Fruit fly (Drosophila melanogaster): ENCODE measurements around the gene CG4822.
A peak's percentile ranks its signal among the peaks of the same experiment; 100 is the strongest.

CG4822 gene

dm6 chr2L:135383-136130 lies 14.0 kb upstream of the CG4822 start (continued):
- TF ChIP-seq Hr78 (GFP tag; optimal IDR thresholded peaks at IDR 0.05), result peak in 1 of 2 experiments; percentile 17
- TF ChIP-seq Eip74EF (GFP tag; optimal IDR thresholded peaks at IDR 0.05), result peak in 1 of 2 experiments; percentile 55
- peak; percentile 55 for TF ChIP-seq CG12769 (tag; optimal IDR thresholded peaks at IDR 0.05)
- no peak for TF ChIP-seq CG17829 (tag; optimal IDR thresholded peaks at IDR 0.05)
- TF ChIP-seq BtbVII (GFP tag; optimal IDR thresholded peaks at IDR 0.05), result no peak
- TF ChIP-seq gsb (GFP tag; IDR thresholded peaks at IDR 0.05), result no peak
- no peak for TF ChIP-seq Nf-YB (GFP tag; optimal IDR thresholded peaks at IDR 0.05)
- TF ChIP-seq knrl (GFP tag; IDR thresholded peaks at IDR 0.05; ENCODE audit: partially characterized antibody), result no peak
- no peak for TF ChIP-seq CG42726 (GFP tag; IDR thresholded peaks at IDR 0.05; ENCODE audit: partially characterized antibody)
- no peak for TF ChIP-seq Mes4 (GFP tag; optimal IDR thresholded peaks at IDR 0.05)
- no peak for TF ChIP-seq dmrt99B (tag; optimal IDR thresholded peaks at IDR 0.05)
- TF ChIP-seq CG4404 (GFP tag; IDR thresholded peaks at IDR 0.05), result no peak
- peak; percentile 71 for TF ChIP-seq nom (GFP tag; optimal IDR thresholded peaks at IDR 0.05)
- TF ChIP-seq CG15073 (GFP tag; optimal IDR thresholded peaks at IDR 0.05), result no peak
- TF ChIP-seq wek (GFP tag; optimal IDR thresholded peaks at IDR 0.05), result no peak
- peak; percentile 42; the same call in 1 of the 2 replicates for TF ChIP-seq Awh (GFP tag; IDR thresholded peaks at IDR 0.05)
- peak; percentile 76 for TF ChIP-seq sens (GFP tag)
- TF ChIP-seq CG4617 (GFP tag; optimal IDR thresholded peaks at IDR 0.05; ENCODE audit: borderline replicate concordance), result no peak
- peak; percentile 95; the same call in 3 of the 4 replicates for TF ChIP-seq chinmo (GFP tag; IDR thresholded peaks at IDR 0.05; ENCODE audit: partially characterized antibody)

dm6 chr2L:134563-135382 lies 13.2 kb upstream of the CG4822 start:
- 0 out of 3 replicates have a peak, but pooled peaks have one; percentile 10 for TF ChIP-seq Dbx (GFP tag; IDR thresholded peaks at IDR 0.05)
- TF ChIP-seq sqz (GFP tag; optimal IDR thresholded peaks at IDR 0.05), result no peak
- TF ChIP-seq CG10431 (GFP tag; optimal IDR thresholded peaks at IDR 0.05), result no peak
- TF ChIP-seq CG17361 (GFP tag; IDR thresholded peaks at IDR 0.05), result no peak
- TF ChIP-seq HLH3B (GFP tag; IDR thresholded peaks at IDR 0.05), result 0 out of 2 replicates have a peak, but pooled peaks have one; percentile 4
- no peak for TF ChIP-seq fd64A (GFP tag; optimal IDR thresholded peaks at IDR 0.05)
- TF ChIP-seq Dll (GFP tag; IDR thresholded peaks at IDR 0.05; ENCODE audit: partially characterized antibody), result no peak
- TF ChIP-seq CG8281 (tag; optimal IDR thresholded peaks at IDR 0.05), result no peak
- no peak for TF ChIP-seq CG1602 (GFP tag; optimal IDR thresholded peaks at IDR 0.05)
- no peak for TF ChIP-seq Spps (tag; optimal IDR thresholded peaks at IDR 0.05)
- TF ChIP-seq Dfd (GFP tag; optimal IDR thresholded peaks at IDR 0.05), result no peak
- no peak for TF ChIP-seq NC2β (GFP tag; optimal IDR thresholded peaks at IDR 0.05)
- TF ChIP-seq phol (tag; optimal IDR thresholded peaks at IDR 0.05), result no peak
- TF ChIP-seq exex (tag; optimal IDR thresholded peaks at IDR 0.05), result no peak
- TF ChIP-seq Usf (GFP tag; optimal IDR thresholded peaks at IDR 0.05), result no peak
- TF ChIP-seq cad (GFP tag; optimal IDR thresholded peaks at IDR 0.05), result no peak
- TF ChIP-seq CG8290 (GFP tag; optimal IDR thresholded peaks at IDR 0.05), result no peak
- TF ChIP-seq CG8290 (tag; optimal IDR thresholded peaks at IDR 0.05), result peak in 1 of 2 experiments; percentile 5
- TF ChIP-seq pnt (GFP tag; optimal IDR thresholded peaks at IDR 0.05), result no peak
- TF ChIP-seq Fer1 (GFP tag; optimal IDR thresholded peaks at IDR 0.05), result no peak
- TF ChIP-seq nerfin-2 (GFP tag; IDR thresholded peaks at IDR 0.05; ENCODE audit: partially characterized antibody), result no peak
- no peak for TF ChIP-seq CG4404 (GFP tag; IDR thresholded peaks at IDR 0.05)
- no peak for TF ChIP-seq twi (tag; optimal IDR thresholded peaks at IDR 0.05)
- TF ChIP-seq seq (GFP tag; IDR thresholded peaks at IDR 0.05), result no peak
- TF ChIP-seq aop (GFP tag; IDR thresholded peaks at IDR 0.05), result no peak
- no peak for TF ChIP-seq Ptx1 (GFP tag; IDR thresholded peaks at IDR 0.05)
- TF ChIP-seq D19A (tag; optimal IDR thresholded peaks at IDR 0.05), result no peak
- no peak for TF ChIP-seq hkb (optimal IDR thresholded peaks at IDR 0.05)
- no peak for TF ChIP-seq hkb (GFP tag; IDR thresholded peaks at IDR 0.05)

Data from whole organism, embryonic.